Comparison of ENCODE assay signal across 4 fruit fly cellular contexts in the genomic region with DNA sequence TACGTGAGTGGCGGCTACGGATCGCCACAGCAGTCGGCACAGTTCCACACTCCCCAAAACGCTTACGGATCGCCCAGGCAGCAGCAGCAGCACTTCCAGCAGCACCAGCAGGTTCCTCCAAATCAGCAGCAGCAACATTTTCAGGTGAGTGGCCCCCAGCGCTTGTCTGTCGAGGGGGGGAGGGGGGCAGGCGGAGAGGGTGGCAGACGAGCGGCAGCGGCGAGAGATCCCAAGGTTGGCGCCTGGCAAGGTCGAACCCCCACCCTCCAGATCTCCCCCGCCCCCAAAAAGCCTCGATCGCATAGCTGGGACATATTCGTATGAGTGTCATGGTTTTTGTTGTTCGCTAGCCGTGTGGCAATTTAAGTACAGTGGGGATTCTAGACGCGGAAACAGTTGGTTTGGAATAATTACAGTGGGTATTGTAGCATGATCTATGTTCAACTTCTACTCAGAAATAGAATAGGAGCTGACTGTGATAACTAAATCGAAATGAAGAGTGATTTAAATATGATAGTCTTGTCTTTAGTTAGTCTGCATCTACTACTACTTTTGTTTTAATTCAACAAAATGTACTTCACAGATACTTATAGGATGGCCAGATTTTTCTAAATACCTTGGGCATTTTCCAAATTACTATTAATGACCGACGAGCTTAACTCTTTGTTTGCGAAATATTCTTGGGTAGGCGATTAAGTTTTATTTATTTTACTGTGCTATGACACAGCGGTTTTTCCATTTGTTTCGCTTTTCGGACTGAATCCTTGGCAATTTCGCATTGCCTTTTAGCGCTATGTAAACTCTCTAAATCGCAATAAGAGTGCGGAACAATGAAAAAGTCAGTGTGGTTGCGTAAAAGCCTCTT.
TF ChIP-seq lines count a peak whose summit lies in the region.

No protein-coding gene starts in this region.

- TF ChIP-seq CTCF in whole organism, embryonic (GFP tag; optimal IDR thresholded peaks at IDR 0.05; lab: Kevin White, UChicago), result no peak

TF ChIP-seq in whole organism, embryonic, 481 proteins besides CTCF, POLR2A, EP300 and RAD21 (continues in another document):
- TF ChIP-seq CG15601 (tag; optimal IDR thresholded peaks at IDR 0.05; lab: Kevin White, UChicago), result no peak
- peak; percentile 4 for TF ChIP-seq az2 (GFP tag; optimal IDR thresholded peaks at IDR 0.05; lab: Kevin White, UChicago)
- peak; percentile 16; the same call in 1 of the 2 replicates for TF ChIP-seq Adf1 (GFP tag; IDR thresholded peaks at IDR 0.05; lab: Robert Waterston, UW)
- peak; percentile 16 for TF ChIP-seq CG1603 (tag; optimal IDR thresholded peaks at IDR 0.05; lab: Kevin White, UChicago)
- TF ChIP-seq gsb (GFP tag; IDR thresholded peaks at IDR 0.05; lab: Robert Waterston, UW), result no peak
- TF ChIP-seq crol (GFP tag; IDR thresholded peaks at IDR 0.05; lab: Robert Waterston, UW), result peak; percentile 81
- TF ChIP-seq gce (GFP tag; IDR thresholded peaks at IDR 0.05; lab: Robert Waterston, UW), result no peak
- TF ChIP-seq CG15269 (tag; optimal IDR thresholded peaks at IDR 0.05; lab: Kevin White, UChicago), result peak; percentile 64
- 0 out of 2 replicates have a peak, but pooled peaks have one; percentile 22 for TF ChIP-seq CG32772 (GFP tag; IDR thresholded peaks at IDR 0.05; lab: Robert Waterston, UW)
- TF ChIP-seq CG12391 (tag; optimal IDR thresholded peaks at IDR 0.05; lab: Kevin White, UChicago), result peak; percentile 10
- TF ChIP-seq CG13424 (tag; optimal IDR thresholded peaks at IDR 0.05; lab: Kevin White, UChicago), result peak; percentile 24
- no peak for TF ChIP-seq CG43689 (GFP tag; IDR thresholded peaks at IDR 0.05; lab: Robert Waterston, UW)
- no peak for TF ChIP-seq CG13894 (tag; optimal IDR thresholded peaks at IDR 0.05; lab: Kevin White, UChicago)
- no peak for TF ChIP-seq CG30403 (GFP tag; optimal IDR thresholded peaks at IDR 0.05; lab: Kevin White, UChicago)
- TF ChIP-seq Bteb2 (GFP tag; optimal IDR thresholded peaks at IDR 0.05; lab: Kevin White, UChicago), result no peak
- TF ChIP-seq CG7556 (GFP tag; optimal IDR thresholded peaks at IDR 0.05; lab: Kevin White, UChicago), result peak; percentile 20
- TF ChIP-seq emc (GFP tag; optimal IDR thresholded peaks at IDR 0.05; lab: Kevin White, UChicago), result no peak
- peak; percentile 4 for TF ChIP-seq nmo (GFP tag; optimal IDR thresholded peaks at IDR 0.05; lab: Kevin White, UChicago)
- peak; percentile 67 for TF ChIP-seq sd (tag; optimal IDR thresholded peaks at IDR 0.05; lab: Kevin White, UChicago)
- no peak for TF ChIP-seq ham (GFP tag; IDR thresholded peaks at IDR 0.05; lab: Robert Waterston, UW)

TF ChIP-seq in whole organism, prepupa, 60 proteins besides CTCF, POLR2A, EP300 and RAD21 (continues in another document):
- TF ChIP-seq Lpt (GFP tag; optimal IDR thresholded peaks at IDR 0.05; lab: Kevin White, UChicago) (no peak), net (GFP tag; optimal IDR thresholded peaks at IDR 0.05; lab: Kevin White, UChicago) (no peak), CG34406 (GFP tag; optimal IDR thresholded peaks at IDR 0.05; lab: Kevin White, UChicago) (peak; percentile 16), OdsH (GFP tag; optimal IDR thresholded peaks at IDR 0.05; lab: Kevin White, UChicago) (peak; percentile 26), acj6 (GFP tag; optimal IDR thresholded peaks at IDR 0.05; lab: Kevin White, UChicago) (peak; percentile 26), ss (GFP tag; optimal IDR thresholded peaks at IDR 0.05; lab: Kevin White, UChicago) (peak in 1 of 2 experiments; percentile 23), CG1621 (tag; optimal IDR thresholded peaks at IDR 0.05; lab: Kevin White, UChicago) (peak; percentile 48), salr (GFP tag; optimal IDR thresholded peaks at IDR 0.05; lab: Kevin White, UChicago) (no peak), Ets21C (GFP tag; optimal IDR thresholded peaks at IDR 0.05; lab: Kevin White, UChicago) (peak; percentile 9), CG6808 (GFP tag; optimal IDR thresholded peaks at IDR 0.05; lab: Kevin White, UChicago) (peak; percentile 14), Smox (GFP tag; optimal IDR thresholded peaks at IDR 0.05; lab: Kevin White, UChicago) (peak; percentile 6), CG6163 (GFP tag; IDR thresholded peaks at IDR 0.05; lab: Robert Waterston, UW) (peak; percentile 41; the same call in 1 of the 3 replicates), CG16779 (tag; optimal IDR thresholded peaks at IDR 0.05; lab: Kevin White, UChicago) (no peak), Hr39 (GFP tag; optimal IDR thresholded peaks at IDR 0.05; lab: Kevin White, UChicago) (peak; percentile 47), vri (GFP tag; optimal IDR thresholded peaks at IDR 0.05; lab: Kevin White, UChicago) (no peak), Eip78C (GFP tag; lab: Kevin White, UChicago) (peak; percentile 78), Sox14 (GFP tag; optimal IDR thresholded peaks at IDR 0.05; lab: Kevin White, UChicago) (peak; percentile 5), Gug (GFP tag; IDR thresholded peaks at IDR 0.05; lab: Robert Waterston, UW) (no peak), spab (GFP tag; optimal IDR thresholded peaks at IDR 0.05; lab: Kevin White, UChicago) (no peak), esn (GFP tag; optimal IDR thresholded peaks at IDR 0.05; lab: Kevin White, UChicago) (peak; percentile 64), fkh (GFP tag; optimal IDR thresholded peaks at IDR 0.05; lab: Kevin White, UChicago) (no peak)

TF ChIP-seq in whole organism, pupa, 21 proteins besides CTCF, POLR2A, EP300 and RAD21:
- TF ChIP-seq CG8159 (tag; optimal IDR thresholded peaks at IDR 0.05; lab: Kevin White, UChicago) (peak; percentile 42), CG10348 (GFP tag; IDR thresholded peaks at IDR 0.05; lab: Robert Waterston, UW) (no peak), CG14655 (GFP tag; optimal IDR thresholded peaks at IDR 0.05; lab: Kevin White, UChicago) (peak; percentile 7), Ets98B (GFP tag; IDR thresholded peaks at IDR 0.05; lab: Robert Waterston, UW) (no peak), Pif1A (GFP tag; optimal IDR thresholded peaks at IDR 0.05; lab: Kevin White, UChicago) (peak; percentile 5), CG17806 (tag; optimal IDR thresholded peaks at IDR 0.05; lab: Kevin White, UChicago) (peak; percentile 1), CG15710 (tag; optimal IDR thresholded peaks at IDR 0.05; lab: Kevin White, UChicago) (peak; percentile 26), CG9948 (tag; optimal IDR thresholded peaks at IDR 0.05; lab: Kevin White, UChicago) (no peak), CG13204 (GFP tag; optimal IDR thresholded peaks at IDR 0.05; lab: Kevin White, UChicago) (peak; percentile 76), CG34367 (tag; optimal IDR thresholded peaks at IDR 0.05; lab: Kevin White, UChicago) (no peak), Snoo (tag; optimal IDR thresholded peaks at IDR 0.05; lab: Kevin White, UChicago) (peak; percentile 25), Pif1B (GFP tag; optimal IDR thresholded peaks at IDR 0.05; lab: Kevin White, UChicago) (no peak), CG8301 (tag; optimal IDR thresholded peaks at IDR 0.05; lab: Kevin White, UChicago) (peak; percentile 13), CG12605 (GFP tag; IDR thresholded peaks at IDR 0.05; lab: Robert Waterston, UW) (no peak), gl (tag; optimal IDR thresholded peaks at IDR 0.05; lab: Kevin White, UChicago) (no peak), EcR (GFP tag; optimal IDR thresholded peaks at IDR 0.05; lab: Kevin White, UChicago) (peak; percentile 88)

TF ChIP-seq in whole organism, wandering third instar larva, 38 proteins besides CTCF, POLR2A, EP300 and RAD21:
- TF ChIP-seq rgr (GFP tag; optimal IDR thresholded peaks at IDR 0.05; lab: Kevin White, UChicago) (peak; percentile 10), woc (GFP tag; optimal IDR thresholded peaks at IDR 0.05; lab: Kevin White, UChicago) (no peak), dsf (GFP tag; optimal IDR thresholded peaks at IDR 0.05; lab: Kevin White, UChicago; ENCODE audit: borderline replicate concordance) (no peak), CG32264 (GFP tag; optimal IDR thresholded peaks at IDR 0.05; lab: Kevin White, UChicago) (no peak), fru (GFP tag; optimal IDR thresholded peaks at IDR 0.05; lab: Kevin White, UChicago) (peak; percentile 34), dl (GFP tag; optimal IDR thresholded peaks at IDR 0.05; lab: Kevin White, UChicago; ENCODE audit: insufficient read depth in 1 of 2, partially characterized antibody in 2 of 2) (no peak), Dfd (GFP tag; optimal IDR thresholded peaks at IDR 0.05; lab: Kevin White, UChicago) (peak; percentile 32), h (GFP tag; optimal IDR thresholded peaks at IDR 0.05; lab: Kevin White, UChicago) (peak; percentile 33), foxo (GFP tag; optimal IDR thresholded peaks at IDR 0.05; lab: Kevin White, UChicago) (peak in 1 of 2 experiments; percentile 43), ey (GFP tag; optimal IDR thresholded peaks at IDR 0.05; lab: Kevin White, UChicago) (peak; percentile 32), HLH106 (tag; optimal IDR thresholded peaks at IDR 0.05; lab: Kevin White, UChicago) (peak; percentile 23)
TF ChIP-seq in whole organism, wandering third instar larva: peak in this region for 7.
